Fruit fly (Drosophila melanogaster) whole organism, embryonic: ENCODE measurements around the gene Kmn2.

Experiments
- Adf1 ChIP-seq: fragments of 200-800 bp; sonication (Bioruptor generic); IDR thresholded peaks from 2 replicates; pipeline ENCODE4 v1.3.6; 2022; ENCODE audit warnings: missing biosample characterization, missing genetic modification characterization
- Atf3 ChIP-seq: fragments of 200-800 bp; sonication (Bioruptor generic); optimal IDR thresholded peaks from 3 replicates; lab custom pipeline; 2016; ENCODE audit warnings: missing biosample characterization, missing genetic modification characterization
- BtbVII ChIP-seq: fragments of 200-800 bp; sonication (Bioruptor generic); optimal IDR thresholded peaks from 3 replicates; lab custom pipeline; 2017; ENCODE audit warnings: missing biosample characterization, mild to moderate bottlenecking, missing genetic modification characterization
- CG11398 ChIP-seq: fragments of 200-800 bp; sonication (Bioruptor generic); optimal IDR thresholded peaks from 2 replicates; lab custom pipeline; 2016; ENCODE audit warnings: missing biosample characterization, missing genetic modification characterization
- CG12769 ChIP-seq: fragments of 200-800 bp; sonication (Bioruptor generic); optimal IDR thresholded peaks from 2 replicates; lab custom pipeline; 2019; ENCODE audit warnings: missing biosample characterization, mild to moderate bottlenecking, missing genetic modification characterization, moderate library complexity
- CG12942 ChIP-seq: fragments of 200-800 bp; sonication (Bioruptor generic); optimal IDR thresholded peaks from 3 replicates; lab custom pipeline; 2016; ENCODE audit warnings: missing biosample characterization, missing genetic modification characterization
- CG13123 ChIP-seq: fragments of 200-800 bp; sonication (Bioruptor generic); optimal IDR thresholded peaks from 2 replicates; lab custom pipeline; 2016; ENCODE audit warnings: missing biosample characterization, missing genetic modification characterization
- CG13424 ChIP-seq: fragments of 200-800 bp; sonication (Bioruptor generic); optimal IDR thresholded peaks from 2 replicates; lab custom pipeline; 2019; ENCODE audit warnings: missing biosample characterization, mild to moderate bottlenecking, missing genetic modification characterization, moderate library complexity
- CG14014 ChIP-seq: fragments of 200-800 bp; sonication (Bioruptor generic); IDR thresholded peaks from 2 replicates; pipeline ENCODE4 v1.3.6; 2022; ENCODE audit warnings: missing biosample characterization, missing genetic modification characterization
- CG15514 ChIP-seq: fragments of 200-800 bp; sonication (Bioruptor generic); optimal IDR thresholded peaks from 3 replicates; lab custom pipeline; 2017; ENCODE audit warnings: missing biosample characterization, missing genetic modification characterization, mild to moderate bottlenecking, moderate library complexity, missing genetic modification reagents
- CG15601 ChIP-seq: fragments of 200-800 bp; sonication (Bioruptor generic); optimal IDR thresholded peaks from 3 replicates; lab custom pipeline; 2019; ENCODE audit warnings: missing biosample characterization, mild to moderate bottlenecking, missing genetic modification characterization, moderate library complexity
- CG1603 ChIP-seq: fragments of 200-800 bp; sonication (Bioruptor generic); optimal IDR thresholded peaks from 2 replicates; lab custom pipeline; 2019; ENCODE audit warnings: missing biosample characterization, mild to moderate bottlenecking, missing genetic modification characterization, moderate library complexity
- CG17385 ChIP-seq: fragments of 200-800 bp; sonication (Bioruptor generic); optimal IDR thresholded peaks from 3 replicates; lab custom pipeline; 2018; ENCODE audit warnings: missing biosample characterization, mild to moderate bottlenecking, missing genetic modification characterization
- CG18011 ChIP-seq: fragments of 200-800 bp; sonication (Bioruptor generic); optimal IDR thresholded peaks from 2 replicates; lab custom pipeline; 2017; ENCODE audit warnings: missing biosample characterization, missing genetic modification characterization, mild to moderate bottlenecking, moderate library complexity, missing genotype
- CG18764 ChIP-seq: fragments of 200-800 bp; sonication (Bioruptor generic); optimal IDR thresholded peaks from 3 replicates; lab custom pipeline; 2016; ENCODE audit warnings: missing biosample characterization, missing genetic modification characterization
- CG2199 ChIP-seq: fragments of 200-800 bp; sonication (Bioruptor generic); IDR thresholded peaks from 3 replicates; pipeline ENCODE4 v1.3.6; 2022; ENCODE audit warnings: missing biosample characterization, missing genetic modification characterization
- CG30020 ChIP-seq: fragments of 200-800 bp; optimal IDR thresholded peaks from 2 replicates; lab custom pipeline; 2019; ENCODE audit warnings: missing biosample characterization, mild to moderate bottlenecking, missing genetic modification characterization, moderate library complexity
- CG32532 ChIP-seq: fragments of 200-800 bp; sonication (Bioruptor generic); IDR thresholded peaks from 2 replicates; pipeline ENCODE4 v1.3.6; 2022; ENCODE audit warnings: missing biosample characterization, missing genetic modification characterization
- CG3281 ChIP-seq: fragments of 200-800 bp; sonication (Bioruptor generic); optimal IDR thresholded peaks from 3 replicates; lab custom pipeline; 2017; ENCODE audit warnings: missing biosample characterization, mild to moderate bottlenecking, missing genetic modification characterization
- CG4404 ChIP-seq: fragments of 200-800 bp; sonication (Bioruptor generic); IDR thresholded peaks from 2 replicates; pipeline ENCODE4 v1.3.6; 2022; ENCODE audit warnings: missing biosample characterization, missing genetic modification characterization
- CG4820 ChIP-seq: fragments of 200-800 bp; sonication (Bioruptor generic); optimal IDR thresholded peaks from 3 replicates; lab custom pipeline; 2016; ENCODE audit warnings: missing biosample characterization, missing genetic modification characterization
- CG6254 ChIP-seq: fragments of 200-800 bp; sonication (Bioruptor generic); optimal IDR thresholded peaks from 3 replicates; lab custom pipeline; 2017; ENCODE audit warnings: mild to moderate bottlenecking, missing biosample characterization, missing genetic modification reagents, missing genetic modification characterization
- CG7372 ChIP-seq: fragments of 200-800 bp; sonication (Bioruptor generic); IDR thresholded peaks from 2 replicates; pipeline ENCODE4 v1.3.6; 2022; ENCODE audit warnings: missing biosample characterization, missing genetic modification characterization
- CG8359 ChIP-seq: fragments of 200-800 bp; sonication (Bioruptor generic); optimal IDR thresholded peaks from 2 replicates; lab custom pipeline; 2017; ENCODE audit warnings: missing biosample characterization, mild to moderate bottlenecking, missing genetic modification characterization, borderline replicate concordance
- CoRest ChIP-seq: fragments of 200-800 bp; sonication (Bioruptor generic); optimal IDR thresholded peaks from 3 replicates; lab custom pipeline; 2018; ENCODE audit warnings: missing biosample characterization, mild to moderate bottlenecking, missing genetic modification characterization, moderate library complexity
- Dbx ChIP-seq: fragments of 200-800 bp; sonication (Bioruptor generic); IDR thresholded peaks from 3 replicates; pipeline ENCODE4 v1.3.6; 2022; ENCODE audit warnings: missing biosample characterization, missing genetic modification characterization
- HmgD ChIP-seq: fragments of 200-800 bp; sonication (Bioruptor generic); optimal IDR thresholded peaks from 3 replicates; lab custom pipeline; 2016; ENCODE audit warnings: missing biosample characterization, missing genetic modification characterization
- Lhr ChIP-seq: fragments of 200-800 bp; sonication (Bioruptor generic); optimal IDR thresholded peaks from 3 replicates; lab custom pipeline; 2017; ENCODE audit warnings: mild to moderate bottlenecking, missing biosample characterization, missing genetic modification reagents, missing genetic modification characterization
- Max ChIP-seq: fragments of 200-800 bp; sonication (Bioruptor generic); optimal IDR thresholded peaks from 2 replicates; lab custom pipeline; 2016; ENCODE audit warnings: missing biosample characterization, mild to moderate bottlenecking, missing genetic modification characterization
- NC2α ChIP-seq: fragments of 200-800 bp; sonication (Bioruptor generic); optimal IDR thresholded peaks from 2 replicates; lab custom pipeline; 2016; ENCODE audit warnings: missing biosample characterization, missing genetic modification characterization
- NfI ChIP-seq: fragments of 200-800 bp; sonication (Bioruptor generic); optimal IDR thresholded peaks from 3 replicates; lab custom pipeline; 2018; ENCODE audit warnings: missing biosample characterization, mild to moderate bottlenecking, missing genetic modification characterization, moderate library complexity
- Ptx1 ChIP-seq: fragments of 200-800 bp; sonication (Bioruptor generic); IDR thresholded peaks from 2 replicates; pipeline ENCODE4 v1.3.6; 2022; ENCODE audit warnings: missing biosample characterization, missing genetic modification characterization
- Side ChIP-seq: fragments of 200-800 bp; sonication (Bioruptor generic); optimal IDR thresholded peaks from 2 replicates; lab custom pipeline; 2016; ENCODE audit warnings: missing biosample characterization, missing genetic modification characterization
- Sox102F ChIP-seq: fragments of 200-800 bp; sonication (Bioruptor generic); optimal IDR thresholded peaks from 2 replicates; lab custom pipeline; 2018; ENCODE audit warnings: missing biosample characterization, mild to moderate bottlenecking, missing genetic modification characterization, moderate library complexity
- Vsx1 ChIP-seq: fragments of 200-800 bp; sonication (Bioruptor generic); optimal IDR thresholded peaks from 2 replicates; lab custom pipeline; 2017; ENCODE audit warnings: missing biosample characterization, mild to moderate bottlenecking, missing genetic modification characterization, missing genetic modification reagents
- dimm ChIP-seq: fragments of 200-800 bp; sonication (Bioruptor generic); IDR thresholded peaks from 2 replicates; pipeline ENCODE4 v1.3.6; 2022; ENCODE audit warnings: missing biosample characterization, missing genetic modification characterization
- dm ChIP-seq: fragments of 200-800 bp; sonication (Bioruptor generic); optimal IDR thresholded peaks from 3 replicates; lab custom pipeline; 2016; ENCODE audit warnings: missing biosample characterization, missing genetic modification characterization
- dpn ChIP-seq, 2 experiments: fragments of 200-800 bp; sonication (Bioruptor generic); optimal IDR thresholded peaks; 3 replicates each; lab custom pipeline; 2016; ENCODE audit warnings: missing biosample characterization in 2 of 2, missing genetic modification characterization in 2 of 2
- hkb ChIP-seq, 2 experiments: fragments of 200-800 bp in 1 of 2; fragments of >200 bp in 1 of 2; sonication (Bioruptor generic) in 1 of 2; IDR thresholded peaks in 1 of 2; optimal IDR thresholded peaks in 1 of 2; 2 replicates each; pipeline versions ENCODE4 v1.3.6 to Lab custom; 2017 to 2022; ENCODE audit warnings: missing biosample characterization in 1 of 2, missing genetic modification characterization in 1 of 2
- mirr ChIP-seq: fragments of 200-800 bp; sonication (Bioruptor generic); optimal IDR thresholded peaks from 3 replicates; lab custom pipeline; 2018; ENCODE audit warnings: missing biosample characterization, mild to moderate bottlenecking, missing genetic modification characterization
- row ChIP-seq: fragments of 200-800 bp; sonication (Bioruptor generic); IDR thresholded peaks from 3 replicates; pipeline ENCODE4 v1.3.6; 2022; ENCODE audit warnings: missing biosample characterization, missing genetic modification characterization
- sd ChIP-seq: fragments of 200-800 bp; sonication (Bioruptor generic); optimal IDR thresholded peaks from 3 replicates; lab custom pipeline; 2018; ENCODE audit warnings: missing biosample characterization, mild to moderate bottlenecking, missing genetic modification characterization, moderate library complexity
- sqz ChIP-seq: fragments of 200-800 bp; sonication (Bioruptor generic); optimal IDR thresholded peaks from 3 replicates; lab custom pipeline; 2018; ENCODE audit warnings: missing biosample characterization, mild to moderate bottlenecking, missing genetic modification characterization
- sug ChIP-seq: fragments of 200-800 bp; optimal IDR thresholded peaks from 2 replicates; lab custom pipeline; 2019; ENCODE audit warnings: missing biosample characterization, mild to moderate bottlenecking, missing genetic modification characterization, moderate library complexity
- twi ChIP-seq: fragments of 200-800 bp; optimal IDR thresholded peaks from 2 replicates; lab custom pipeline; 2019; ENCODE audit warnings: missing biosample characterization, mild to moderate bottlenecking, missing genetic modification characterization, moderate library complexity
- wek ChIP-seq: fragments of 200-800 bp; sonication (Bioruptor generic); optimal IDR thresholded peaks from 3 replicates; lab custom pipeline; 2018; ENCODE audit warnings: missing biosample characterization, mild to moderate bottlenecking, missing genetic modification characterization, moderate library complexity
- zfh2 ChIP-seq: fragments of 200-800 bp; sonication (Bioruptor generic); optimal IDR thresholded peaks from 2 replicates; lab custom pipeline; 2016; ENCODE audit warnings: missing biosample characterization, missing genetic modification characterization

The Kmn2 gene

DNA sequence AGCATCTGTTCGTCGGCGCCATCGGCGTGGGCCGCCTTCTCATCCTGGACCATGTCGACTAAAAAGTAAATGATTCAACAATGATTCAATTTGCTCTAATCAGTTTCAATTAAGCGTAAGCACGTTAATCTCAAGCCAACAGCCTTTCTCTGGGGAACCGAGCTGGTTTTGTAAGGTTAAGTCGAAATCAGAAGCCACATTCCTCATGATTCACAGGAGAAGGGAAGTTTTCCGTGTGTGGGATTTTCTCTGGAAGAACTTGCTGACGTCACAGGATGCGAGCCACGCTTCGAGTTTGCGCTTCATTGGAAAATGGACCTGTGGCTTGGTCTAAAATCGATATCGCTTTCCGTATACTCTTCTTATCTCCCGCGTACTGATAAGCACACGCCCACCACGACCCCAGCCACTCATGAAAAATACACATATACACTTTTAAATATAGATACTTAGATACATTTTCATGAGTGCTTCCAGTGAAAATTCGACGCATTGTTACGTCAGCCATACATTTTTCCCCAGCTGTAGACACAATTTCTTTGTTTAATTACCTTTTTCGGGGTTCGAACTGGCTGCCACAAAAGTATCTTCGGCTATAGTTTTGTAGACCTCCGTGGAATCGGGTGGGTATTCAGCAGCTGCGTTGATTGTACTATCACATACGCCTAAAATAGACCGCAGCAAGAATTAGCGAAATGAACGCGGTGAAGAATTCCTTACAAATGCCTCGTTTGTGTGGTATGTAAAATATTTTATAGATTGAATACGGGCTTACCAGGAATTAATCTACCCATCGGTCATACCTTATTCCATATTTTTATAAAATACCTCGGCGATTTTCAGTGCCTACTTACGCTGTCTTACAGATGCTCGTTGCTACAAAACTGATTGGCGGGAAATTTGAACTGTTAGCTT, 23.8 kb downstream of the Kmn2 start (continued):
- TF ChIP-seq CG12942 (GFP tag; lab: Kevin White, UChicago) (no peak), Vsx1 (no peak), wek (GFP tag; lab: Kevin White, UChicago) (peak; percentile 29), sd (tag; lab: Kevin White, UChicago) (peak; percentile 99), Lhr (GFP tag; lab: Kevin White, UChicago) (peak; percentile 86), CG18764 (GFP tag; lab: Kevin White, UChicago) (no peak), dpn (GFP tag; optimal IDR thresholded peaks at IDR 0.05; lab: Kevin White, UChicago) (peak in 1 of 2 experiments; percentile 9), CG3281 (GFP tag; lab: Kevin White, UChicago) (peak; percentile 24), NfI (GFP tag; lab: Kevin White, UChicago) (peak; percentile 27), Dbx (GFP tag; lab: Robert Waterston, UW) (peak; percentile 54; the same call in 2 of the 3 replicates), dm (peak; percentile 33), CoRest (peak; percentile 39), twi (peak; percentile 29), mirr (GFP tag; lab: Kevin White, UChicago) (peak; percentile 41), hkb (optimal IDR thresholded peaks at IDR 0.05; lab: Kevin White, UChicago) (peak; percentile 41), hkb (GFP tag; IDR thresholded peaks at IDR 0.05; lab: Robert Waterston, UW) (no peak), row (GFP tag; lab: Robert Waterston, UW) (peak; percentile 21; the same call in 1 of the 3 replicates), CG30020 (peak; percentile 56), CG4404 (no peak), Max (GFP tag; lab: Kevin White, UChicago) (no peak), Adf1 (GFP tag; lab: Robert Waterston, UW) (peak; percentile 45; the same call in 1 of the 2 replicates), dimm (GFP tag; lab: Robert Waterston, UW) (no peak), zfh2 (GFP tag; lab: Kevin White, UChicago) (no peak), CG8359 (GFP tag; lab: Kevin White, UChicago) (no peak), CG11398 (GFP tag; lab: Kevin White, UChicago) (peak; percentile 9), CG12769 (tag; lab: Kevin White, UChicago) (peak; percentile 63), CG18011 (GFP tag; lab: Kevin White, UChicago) (peak; percentile 99), Side (peak; percentile 2), CG1603 (tag; lab: Kevin White, UChicago) (peak; percentile 90), HmgD (GFP tag; lab: Kevin White, UChicago) (peak; percentile 70), Atf3 (GFP tag; lab: Kevin White, UChicago) (no peak), BtbVII (GFP tag; lab: Kevin White, UChicago) (no peak), CG2199 (peak; percentile 79; the same call in 2 of the 3 replicates), sug (tag; lab: Kevin White, UChicago) (peak; percentile 62), CG7372 (GFP tag; lab: Robert Waterston, UW) (no peak), Sox102F (GFP tag; lab: Kevin White, UChicago) (no peak), CG17385 (GFP tag; lab: Kevin White, UChicago) (peak; percentile 33), CG14014 (GFP tag; lab: Robert Waterston, UW) (no peak), CG32532 (0 out of 2 replicates have a peak, but pooled peaks have one; percentile 26), NC2α (GFP tag; lab: Kevin White, UChicago) (peak; percentile 42), CG15601 (tag; lab: Kevin White, UChicago) (peak; percentile 44), CG13123 (GFP tag; lab: Kevin White, UChicago) (no peak), Ptx1 (GFP tag; lab: Robert Waterston, UW) (0 out of 2 replicates have a peak, but pooled peaks have one; percentile 22), CG4820 (GFP tag; lab: Kevin White, UChicago) (peak; percentile 10), CG6254 (GFP tag; lab: Kevin White, UChicago) (no peak), CG13424 (tag; lab: Kevin White, UChicago) (peak; percentile 7), CG15514 (GFP tag; lab: Kevin White, UChicago) (peak; percentile 77), sqz (no peak)
